Worm (Caenorhabditis elegans): Measurements from ENCODE around the gene coq-8.

Gene coq-8

DNA sequence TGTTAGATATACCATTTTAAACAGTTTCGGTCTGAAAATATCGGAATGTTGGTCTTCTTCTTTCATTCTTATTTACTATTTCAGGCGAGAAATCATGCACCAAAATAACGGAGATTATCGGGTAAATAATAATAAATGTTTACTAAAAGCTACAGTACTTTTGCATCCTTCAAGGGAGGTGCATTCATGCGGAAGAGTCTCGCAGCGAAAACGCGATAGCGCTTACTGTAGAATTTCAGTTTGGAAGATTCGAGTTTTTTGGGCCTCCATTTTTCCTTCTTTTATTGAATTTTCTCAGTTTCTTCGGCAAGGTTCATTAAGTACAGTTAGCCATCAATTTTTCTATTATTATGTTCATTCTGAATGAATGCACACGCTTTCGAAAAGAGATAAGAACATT, 7.1 kb upstream of the coq-8 start, which contains the start of gene C35D10.7:
Gene C35D10.7 (plus strand): TSS at position 85 of the 400 bp plus-strand sequence.
- TF ChIP-seq tbx-11 (GFP tag; IDR thresholded peaks at IDR 0.05) (no peak), aly-1 (tag; optimal IDR thresholded peaks at IDR 0.05) (no peak), scrt-1 (GFP tag; IDR thresholded peaks at IDR 0.05) (no peak), pes-1 (GFP tag; IDR thresholded peaks at IDR 0.05) (no peak), flt-1 (GFP tag; IDR thresholded peaks at IDR 0.05) (no peak), tbx-37 (GFP tag; conservative IDR thresholded peaks at IDR 0.05) (no peak)

ce11 chrIII:4856992-4857391, 6.2 kb upstream of the coq-8 start:
- TF ChIP-seq ceh-13 (GFP tag; optimal IDR thresholded peaks at IDR 0.05) (no peak), hmbx-1 (tag; optimal IDR thresholded peaks at IDR 0.05) (no peak), hnd-1 (tag; optimal IDR thresholded peaks at IDR 0.05) (no peak), B0310.2 (tag; optimal IDR thresholded peaks at IDR 0.05) (no peak), aly-1 (tag; optimal IDR thresholded peaks at IDR 0.05) (no peak), sea-1 (GFP tag; conservative IDR thresholded peaks at IDR 0.05) (no peak), ama-1 (optimal IDR thresholded peaks at IDR 0.05) (no peak)

ce11 chrIII:4859039-4859438, 4.2 kb upstream of the coq-8 start, which contains the start of gene C35D10.6:
Gene C35D10.6 (plus strand): TSS chrIII:4859339.
- TF ChIP-seq flt-1 (GFP tag; IDR thresholded peaks at IDR 0.05) (no peak), F13C5.2 (tag; optimal IDR thresholded peaks at IDR 0.05) (no peak), aly-1 (tag; optimal IDR thresholded peaks at IDR 0.05) (no peak), tbx-11 (GFP tag; IDR thresholded peaks at IDR 0.05) (no peak), B0310.2 (tag; optimal IDR thresholded peaks at IDR 0.05) (no peak), hnd-1 (tag; optimal IDR thresholded peaks at IDR 0.05) (no peak), scrt-1 (GFP tag; IDR thresholded peaks at IDR 0.05) (no peak), tbx-37 (GFP tag; conservative IDR thresholded peaks at IDR 0.05) (no peak), hmg-4 (GFP tag; optimal IDR thresholded peaks at IDR 0.05) (no peak), sea-1 (GFP tag; conservative IDR thresholded peaks at IDR 0.05) (no peak), hmbx-1 (tag; optimal IDR thresholded peaks at IDR 0.05) (no peak), ceh-13 (GFP tag; optimal IDR thresholded peaks at IDR 0.05) (no peak), pes-1 (GFP tag; IDR thresholded peaks at IDR 0.05) (no peak), ceh-36 (tag; optimal IDR thresholded peaks at IDR 0.05) (no peak), ets-7 (tag; optimal IDR thresholded peaks at IDR 0.05) (no peak), tra-4 (tag; optimal IDR thresholded peaks at IDR 0.05) (no peak), ama-1 (optimal IDR thresholded peaks at IDR 0.05) (no peak)

DNA sequence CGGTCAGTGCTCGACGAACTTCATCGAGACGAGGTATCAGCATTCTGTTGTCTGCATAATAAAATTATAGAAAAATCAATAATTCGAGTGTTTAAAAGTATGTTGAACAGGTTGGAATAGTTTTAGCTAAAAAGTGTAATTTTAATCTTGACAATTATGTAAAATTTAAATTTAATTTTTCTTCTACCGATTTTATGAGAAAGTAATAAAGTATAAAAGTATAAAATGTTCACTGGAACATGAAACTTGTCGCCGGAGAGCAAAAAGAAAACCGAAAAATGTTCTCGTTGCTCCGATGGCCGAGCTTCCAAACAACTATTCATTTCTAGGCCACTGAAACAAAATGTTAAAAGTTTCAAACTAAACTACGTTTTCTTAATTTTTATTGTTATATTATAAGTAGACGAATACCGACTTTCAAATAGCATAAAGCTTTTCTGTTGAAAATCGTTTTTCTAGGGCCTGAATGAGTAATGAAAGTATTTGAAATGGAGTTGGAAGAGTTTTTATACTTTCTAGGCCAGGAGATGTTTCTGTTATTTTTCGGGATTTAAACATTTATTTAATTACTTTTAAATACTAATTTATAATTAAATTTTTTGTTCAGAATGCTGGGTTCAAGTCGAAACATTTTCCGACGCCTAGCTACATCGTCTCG, 1.4 kb upstream of the coq-8 start, which contains the start of the genes C35D10.10 and C35D10.5:
Gene C35D10.10 (minus strand): TSS at position 51 of the 658 bp plus-strand sequence.
Gene C35D10.5 (plus strand): TSS at position 608 of the 658 bp plus-strand sequence.
- TF ChIP-seq B0310.2 (tag; optimal IDR thresholded peaks at IDR 0.05) (no peak), ceh-13 (GFP tag; optimal IDR thresholded peaks at IDR 0.05) (no peak), tbx-11 (GFP tag; IDR thresholded peaks at IDR 0.05) (no peak), F13C5.2 (tag; optimal IDR thresholded peaks at IDR 0.05) (no peak)

ce11 chrIII:4866762-4867161, 3.5 kb downstream of the coq-8 start, which contains the start of gene C35D10.17:
Gene C35D10.17 (plus strand): TSS chrIII:4867062.
- TF ChIP-seq hmbx-1 (tag; optimal IDR thresholded peaks at IDR 0.05), result no peak
- TF ChIP-seq pes-1 (GFP tag; IDR thresholded peaks at IDR 0.05), result no peak
- no peak for TF ChIP-seq F13C5.2 (tag; optimal IDR thresholded peaks at IDR 0.05)
- TF ChIP-seq tbx-37 (GFP tag; conservative IDR thresholded peaks at IDR 0.05), result no peak
- no peak for TF ChIP-seq scrt-1 (GFP tag; IDR thresholded peaks at IDR 0.05)
- no peak for TF ChIP-seq tra-4 (tag; optimal IDR thresholded peaks at IDR 0.05)
- no peak for TF ChIP-seq ceh-13 (GFP tag; optimal IDR thresholded peaks at IDR 0.05)
- no peak for TF ChIP-seq ama-1 (optimal IDR thresholded peaks at IDR 0.05)

ce11 chrIII:4868643-4869042, 5.4 kb downstream of the coq-8 start, which contains the start of the genes msd-4 and C35D10.3:
Gene msd-4 (minus strand): TSS chrIII:4868743.
Gene C35D10.3 (plus strand): TSS chrIII:4868921.
- TF ChIP-seq pes-1 (GFP tag; IDR thresholded peaks at IDR 0.05), result no peak
- TF ChIP-seq tbx-11 (GFP tag; IDR thresholded peaks at IDR 0.05), result no peak
- no peak for TF ChIP-seq B0310.2 (tag; optimal IDR thresholded peaks at IDR 0.05)
- no peak for TF ChIP-seq ama-1 (optimal IDR thresholded peaks at IDR 0.05)
- TF ChIP-seq aly-1 (tag; optimal IDR thresholded peaks at IDR 0.05), result no peak

- TF ChIP-seq F13C5.2 (tag; optimal IDR thresholded peaks at IDR 0.05), result no peak
- no peak for TF ChIP-seq hmbx-1 (tag; optimal IDR thresholded peaks at IDR 0.05)
- no peak for TF ChIP-seq B0310.2 (tag; optimal IDR thresholded peaks at IDR 0.05)
- TF ChIP-seq sea-1 (GFP tag; conservative IDR thresholded peaks at IDR 0.05), result no peak
- no peak for TF ChIP-seq ets-7 (tag; optimal IDR thresholded peaks at IDR 0.05)
- TF ChIP-seq ama-1 (optimal IDR thresholded peaks at IDR 0.05), result no peak
- no peak for TF ChIP-seq hmg-4 (GFP tag; optimal IDR thresholded peaks at IDR 0.05)
- TF ChIP-seq pes-1 (GFP tag; IDR thresholded peaks at IDR 0.05), result no peak
- TF ChIP-seq ceh-36 (tag; optimal IDR thresholded peaks at IDR 0.05), result no peak
- no peak for TF ChIP-seq tbx-37 (GFP tag; conservative IDR thresholded peaks at IDR 0.05)
- no peak for TF ChIP-seq tbx-11 (GFP tag; IDR thresholded peaks at IDR 0.05)
- TF ChIP-seq aly-1 (tag; optimal IDR thresholded peaks at IDR 0.05), result no peak
- TF ChIP-seq scrt-1 (GFP tag; IDR thresholded peaks at IDR 0.05), result no peak
- no peak for TF ChIP-seq hnd-1 (tag; optimal IDR thresholded peaks at IDR 0.05)
Observed at ce11 chrIII:4870478-4870877, 7.3 kb downstream of the coq-8 start, which contains the start of gene gipc-1. Gene gipc-1 (plus strand): TSS chrIII:4870778.

ce11 chrIII:4873395-4873794, 10.2 kb downstream of the coq-8 start:
- no peak for TF ChIP-seq flt-1 (GFP tag; IDR thresholded peaks at IDR 0.05)

Data from whole organism, early embryonic.